Fruit fly (Drosophila melanogaster) whole organism, prepupa: ENCODE data around the gene PpV.

Experiments used
- Blimp-1 ChIP-seq: fragments of 200-800 bp; sonication (Bioruptor generic); optimal IDR thresholded peaks from 3 replicates; lab custom pipeline; 2017; ENCODE audit warnings: missing biosample characterization, missing genetic modification characterization, mild to moderate bottlenecking, moderate library complexity, missing genetic modification reagents
- CG10669 ChIP-seq: fragments of 200-800 bp; sonication (Bioruptor generic); optimal IDR thresholded peaks from 3 replicates; lab custom pipeline; 2018; ENCODE audit warnings: missing biosample characterization, mild to moderate bottlenecking, missing genetic modification characterization, moderate library complexity
- CG11762 ChIP-seq: fragments of 200-800 bp; sonication (Bioruptor generic); optimal IDR thresholded peaks from 3 replicates; lab custom pipeline; 2016; ENCODE audit warnings: missing biosample characterization, missing genetic modification characterization; ENCODE audit not compliant: insufficient read depth
- CG1621 ChIP-seq: fragments of 200-800 bp; sonication (Bioruptor generic); optimal IDR thresholded peaks from 3 replicates; lab custom pipeline; 2018; ENCODE audit warnings: missing biosample characterization, mild to moderate bottlenecking, missing genetic modification characterization
- CG3919 ChIP-seq: fragments of 200-800 bp; sonication (Bioruptor generic); optimal IDR thresholded peaks from 3 replicates; lab custom pipeline; 2016; ENCODE audit warnings: missing biosample characterization, missing genetic modification characterization
- CG6163 ChIP-seq: fragments of 200-800 bp; sonication (Bioruptor generic); IDR thresholded peaks from 3 replicates; pipeline ENCODE4 v1.3.6; 2022; ENCODE audit warnings: missing biosample characterization, missing genetic modification characterization
- CG6276 ChIP-seq: fragments of 200-800 bp; sonication (Bioruptor generic); optimal IDR thresholded peaks from 2 replicates; lab custom pipeline; 2017; ENCODE audit warnings: missing biosample characterization, mild to moderate bottlenecking, missing genetic modification characterization
- CG6792 ChIP-seq: fragments of 200-800 bp; sonication (Bioruptor generic); optimal IDR thresholded peaks from 3 replicates; lab custom pipeline; 2016; ENCODE audit warnings: missing biosample characterization, missing genetic modification characterization
- CG7368 ChIP-seq: fragments of 200-800 bp; sonication (Bioruptor generic); optimal IDR thresholded peaks from 3 replicates; lab custom pipeline; 2016; ENCODE audit warnings: missing biosample characterization, missing genetic modification characterization
- CG8119 ChIP-seq: fragments of 200-800 bp; sonication (Bioruptor generic); IDR thresholded peaks from 3 replicates; pipeline ENCODE4 v1.3.6; 2022; ENCODE audit warnings: missing biosample characterization, missing genetic modification characterization
- CG8319 ChIP-seq: fragments of 200-800 bp; sonication (Bioruptor generic); optimal IDR thresholded peaks from 3 replicates; lab custom pipeline; 2016; ENCODE audit warnings: missing biosample characterization, missing genetic modification characterization
- CG8632 ChIP-seq: fragments of 200-800 bp; sonication (Bioruptor generic); optimal IDR thresholded peaks from 3 replicates; lab custom pipeline; 2016; ENCODE audit warnings: missing biosample characterization, missing genetic modification characterization
- CG9139 ChIP-seq: fragments of 200-800 bp; sonication (Bioruptor generic); optimal IDR thresholded peaks from 3 replicates; lab custom pipeline; 2017; ENCODE audit warnings: missing biosample characterization, mild to moderate bottlenecking, missing genetic modification characterization
- Eip75B ChIP-seq: fragments of 200-800 bp; sonication (Bioruptor generic); optimal IDR thresholded peaks from 3 replicates; lab custom pipeline; 2016; ENCODE audit warnings: missing biosample characterization, missing genetic modification characterization
- Eip78C ChIP-seq: fragments of 200-800 bp; sonication (Bioruptor generic); peaks from one replicate; lab custom pipeline; 2016; ENCODE audit warnings: missing biosample characterization, missing genetic modification characterization
- Ets21C ChIP-seq: fragments of 200-800 bp; sonication (Bioruptor generic); optimal IDR thresholded peaks from 3 replicates; lab custom pipeline; 2016; ENCODE audit warnings: missing biosample characterization, missing genetic modification characterization
- Gug ChIP-seq: fragments of 200-800 bp; sonication (Bioruptor generic); IDR thresholded peaks from 2 replicates; pipeline ENCODE4 v1.3.6; 2022; ENCODE audit warnings: missing biosample characterization, missing genetic modification characterization
- Hr38 ChIP-seq: sonication (Bioruptor generic); optimal IDR thresholded peaks from 2 replicates; lab custom pipeline; 2016; ENCODE audit warnings: missing biosample characterization, missing genetic modification characterization
- OdsH ChIP-seq: fragments of 200-800 bp; sonication (Bioruptor generic); optimal IDR thresholded peaks from 3 replicates; lab custom pipeline; 2016; ENCODE audit warnings: missing biosample characterization, missing genetic modification characterization
- Sox14 ChIP-seq: fragments of 200-800 bp; sonication (Bioruptor generic); optimal IDR thresholded peaks from 3 replicates; lab custom pipeline; 2016; ENCODE audit warnings: missing biosample characterization, missing genetic modification characterization
- Sox15 ChIP-seq: fragments of 200-800 bp; sonication (Bioruptor generic); optimal IDR thresholded peaks from 3 replicates; lab custom pipeline; 2016; ENCODE audit warnings: missing biosample characterization, missing genetic modification characterization
- acj6 ChIP-seq: fragments of 200-800 bp; sonication (Bioruptor generic); optimal IDR thresholded peaks from 3 replicates; lab custom pipeline; 2016; ENCODE audit warnings: missing biosample characterization, missing genetic modification characterization
- cyc ChIP-seq: fragments of 200-800 bp; sonication (Bioruptor generic); optimal IDR thresholded peaks from 3 replicates; lab custom pipeline; 2016; ENCODE audit warnings: missing biosample characterization, missing genetic modification characterization
- dac ChIP-seq: fragments of 200-800 bp; sonication (Bioruptor generic); optimal IDR thresholded peaks from 2 replicates; lab custom pipeline; 2017; ENCODE audit warnings: missing biosample characterization, mild to moderate bottlenecking, missing genetic modification characterization
- dsx ChIP-seq: fragments of 200-800 bp; optimal IDR thresholded peaks from 3 replicates; lab custom pipeline; 2019; ENCODE audit warnings: missing biosample characterization, mild to moderate bottlenecking, missing genetic modification characterization, moderate library complexity; ENCODE audit not compliant: poor library complexity, severe bottlenecking
- fd85E ChIP-seq: fragments of 200-800 bp; sonication (Bioruptor generic); optimal IDR thresholded peaks from 3 replicates; lab custom pipeline; 2016; ENCODE audit warnings: missing biosample characterization, missing genetic modification characterization
- fkh ChIP-seq: fragments of 200-800 bp; sonication (Bioruptor generic); optimal IDR thresholded peaks from 3 replicates; lab custom pipeline; 2017; ENCODE audit warnings: missing biosample characterization, mild to moderate bottlenecking, missing genetic modification characterization, moderate library complexity
- net ChIP-seq: fragments of 200-800 bp; sonication (Bioruptor generic); optimal IDR thresholded peaks from 3 replicates; lab custom pipeline; 2016; ENCODE audit warnings: missing biosample characterization, missing genetic modification characterization
- spab ChIP-seq: fragments of 200-800 bp; sonication (Bioruptor generic); optimal IDR thresholded peaks from 2 replicates; lab custom pipeline; 2017; ENCODE audit warnings: missing biosample characterization, mild to moderate bottlenecking, missing genetic modification characterization, missing genetic modification reagents
- ss ChIP-seq, 2 experiments: fragments of 200-800 bp; sonication (Bioruptor generic); optimal IDR thresholded peaks; 2 replicates in 1 of 2; 3 replicates in 1 of 2; lab custom pipeline; 2017 to 2018; ENCODE audit warnings: mild to moderate bottlenecking in 2 of 2, missing biosample characterization in 2 of 2, missing genetic modification characterization in 2 of 2, moderate library complexity in 1 of 2
- svp ChIP-seq: fragments of 200-800 bp; sonication (Bioruptor generic); peaks from one replicate; lab custom pipeline; 2016; ENCODE audit warnings: missing biosample characterization, missing genetic modification characterization
- topi ChIP-seq: fragments of 200-800 bp; sonication (Bioruptor generic); optimal IDR thresholded peaks from 3 replicates; lab custom pipeline; 2016; ENCODE audit warnings: missing biosample characterization, missing genetic modification characterization
- vri ChIP-seq: fragments of 200-800 bp; sonication (Bioruptor generic); optimal IDR thresholded peaks from 3 replicates; lab custom pipeline; 2016; ENCODE audit warnings: missing biosample characterization, mild to moderate bottlenecking, missing genetic modification characterization

PpV gene

DNA sequence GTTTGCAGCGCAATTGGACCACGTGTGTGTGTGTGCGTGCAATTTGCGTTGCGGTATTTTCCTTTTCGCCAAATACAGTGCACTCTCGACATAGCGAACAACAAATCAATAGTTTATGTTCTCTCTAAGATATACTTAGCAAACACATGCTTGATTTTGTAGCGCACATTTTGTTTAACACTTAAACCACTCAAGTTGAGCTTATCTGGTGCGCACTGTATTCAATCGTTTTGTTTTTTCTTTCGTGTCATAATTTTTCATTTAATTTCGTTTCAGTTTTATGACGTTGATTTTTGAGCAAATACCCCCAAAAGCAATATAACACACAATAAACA is 6.4 kb downstream of the PpV start (continued):
- TF ChIP-seq vri (peak; percentile 92), CG3919 (GFP tag; lab: Kevin White, UChicago) (peak; percentile 91), Eip75B (GFP tag; lab: Kevin White, UChicago) (peak; percentile 88), Gug (GFP tag; lab: Robert Waterston, UW) (peak; percentile 91), dac (peak; percentile 87), CG9139 (GFP tag; lab: Kevin White, UChicago) (peak; percentile 15), CG1621 (tag; lab: Kevin White, UChicago) (peak; percentile 69), fkh (GFP tag; lab: Kevin White, UChicago) (peak; percentile 47), spab (GFP tag; lab: Kevin White, UChicago) (peak; percentile 62), CG6276 (GFP tag; lab: Kevin White, UChicago) (peak; percentile 91), CG8632 (GFP tag; lab: Kevin White, UChicago) (peak; percentile 83), fd85E (GFP tag; lab: Kevin White, UChicago) (peak; percentile 66), Sox15 (peak; percentile 85), CG11762 (GFP tag; lab: Kevin White, UChicago) (peak; percentile 69), CG6792 (GFP tag; lab: Kevin White, UChicago) (peak; percentile 90), CG8319 (GFP tag; lab: Kevin White, UChicago) (peak; percentile 80), Blimp-1 (GFP tag; lab: Kevin White, UChicago) (peak; percentile 76), CG6163 (GFP tag; lab: Robert Waterston, UW) (peak; percentile 97), CG8119 (GFP tag; lab: Robert Waterston, UW) (peak; percentile 94)

DNA sequence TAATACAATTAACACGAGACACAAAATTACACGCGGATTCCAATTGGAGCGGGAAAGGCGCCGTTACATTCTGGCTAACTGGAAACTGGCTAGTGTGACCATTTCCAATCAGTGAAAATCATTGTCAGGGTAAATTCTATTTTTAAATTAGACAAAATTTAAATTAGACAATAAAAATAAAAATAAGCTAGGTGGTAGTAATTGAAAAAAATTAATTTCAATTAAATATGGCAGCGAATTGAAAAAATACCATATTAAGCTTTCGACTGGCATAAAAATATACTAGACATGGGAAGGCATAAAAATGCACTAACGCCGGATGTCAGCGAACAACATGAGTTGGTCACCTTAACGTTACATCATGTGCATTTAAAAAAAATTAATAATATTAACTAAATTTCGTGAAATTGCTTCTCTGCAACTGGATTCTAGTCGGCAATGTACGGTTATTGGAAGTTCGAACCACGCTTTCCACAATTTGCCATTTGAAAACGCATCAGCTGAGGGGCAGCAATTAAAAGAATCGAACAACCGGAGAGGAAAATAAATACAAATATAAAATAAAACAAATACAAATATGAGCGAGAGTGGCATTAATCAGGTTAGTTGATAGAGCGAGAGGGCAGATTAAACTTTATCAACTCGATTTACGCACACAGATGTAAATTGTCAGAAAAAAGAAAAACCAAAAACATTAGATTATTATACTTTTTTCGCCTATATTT is 6.9 kb downstream of the PpV start, which contains the start of the genes swa and Marf:
swa (minus strand) TSS at position 77 of the 725 bp plus-strand sequence.
Marf (plus strand) TSS at position 318 of the 725 bp plus-strand sequence.
- TF ChIP-seq CG10669 (GFP tag; lab: Kevin White, UChicago) (no peak), Hr38 (GFP tag; lab: Kevin White, UChicago) (no peak), CG11762 (GFP tag; lab: Kevin White, UChicago) (no peak), fkh (GFP tag; lab: Kevin White, UChicago) (peak; percentile 75), Eip78C (peak; percentile 48), dsx (GFP tag; lab: Kevin White, UChicago) (no peak), vri (peak; percentile 84), CG6163 (GFP tag; lab: Robert Waterston, UW) (no peak), CG7368 (GFP tag; lab: Kevin White, UChicago) (no peak), OdsH (GFP tag; lab: Kevin White, UChicago) (no peak), acj6 (GFP tag; lab: Kevin White, UChicago) (no peak)

DNA sequence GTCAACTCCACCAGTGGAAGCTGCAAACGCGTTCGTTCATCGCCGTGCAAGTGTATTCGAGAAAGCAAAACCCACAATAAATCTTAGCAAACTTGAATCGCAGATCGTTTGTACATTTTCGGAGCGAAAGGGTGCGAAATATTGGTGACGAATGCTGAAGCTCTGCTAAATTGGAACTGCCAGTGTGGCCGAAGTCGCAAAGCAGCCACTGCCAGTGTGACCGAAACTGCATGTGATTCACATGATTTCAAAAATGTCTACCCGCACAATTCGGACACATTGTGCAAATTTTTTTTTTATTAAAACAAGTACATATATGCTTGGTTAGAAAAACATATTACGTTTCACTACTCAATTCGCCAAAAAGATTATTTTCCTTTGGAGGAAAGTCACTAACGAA is 11.5 kb downstream of the PpV start:
- no peak for TF ChIP-seq spab (GFP tag; lab: Kevin White, UChicago)
- TF ChIP-seq cyc, result no peak
- TF ChIP-seq ss (GFP tag; optimal IDR thresholded peaks at IDR 0.05; lab: Kevin White, UChicago), result no peak
- TF ChIP-seq CG11762 (GFP tag; lab: Kevin White, UChicago), result no peak
- TF ChIP-seq topi (GFP tag; lab: Kevin White, UChicago), result no peak
- TF ChIP-seq net (GFP tag; lab: Kevin White, UChicago), result no peak
- TF ChIP-seq Sox14, result no peak

DNA sequence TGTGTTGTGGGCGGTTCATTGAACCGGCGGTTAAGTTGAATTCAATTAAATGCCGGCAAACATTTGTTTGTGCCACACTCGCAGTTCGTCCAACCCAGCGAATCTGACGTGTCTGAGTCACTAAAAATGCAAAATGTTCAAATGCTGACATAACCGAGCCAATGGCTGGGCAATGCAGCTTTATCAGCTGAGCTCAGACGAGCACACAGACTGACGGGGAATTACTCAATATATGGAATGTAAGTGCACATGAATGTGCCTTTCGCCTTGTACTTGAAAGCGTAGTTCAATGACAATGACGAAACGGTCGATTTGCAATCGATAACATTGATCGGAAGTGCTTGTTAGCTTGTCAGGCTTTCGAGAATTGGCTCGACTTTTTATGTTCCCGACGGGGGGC is 14.5 kb downstream of the PpV start:
- peak; percentile 97 for TF ChIP-seq vri
- no peak for TF ChIP-seq Ets21C (GFP tag; lab: Kevin White, UChicago)
- no peak for TF ChIP-seq topi (GFP tag; lab: Kevin White, UChicago)
- no peak for TF ChIP-seq Eip75B (GFP tag; lab: Kevin White, UChicago)
- peak; percentile 58 for TF ChIP-seq svp (GFP tag; lab: Kevin White, UChicago)
- TF ChIP-seq OdsH (GFP tag; lab: Kevin White, UChicago), result no peak
